Worm (Caenorhabditis elegans) whole organism, young adult: Measurements from ENCODE around the gene lim-6.

ENCODE experiments used
- C06A6.2 ChIP-seq: fragments of 200-800 bp; sonication (Bioruptor generic); conservative IDR thresholded peaks from 2 replicates; pipeline ENCODE4 v1.3.6; 2022; ENCODE audit warnings: missing genetic modification characterization, missing compliant biosample characterization
- hmg-20 ChIP-seq: fragments of 200-800 bp; sonication (Bioruptor generic); IDR thresholded peaks from 2 replicates; pipeline ENCODE4 v1.3.6; 2022; ENCODE audit warnings: missing genetic modification reagents, missing genetic modification characterization, missing compliant biosample characterization
- lin-35 ChIP-seq, 3 experiments: fragments of 150-350 bp in 2 of 3; sonication (generic microtip) in 1 of 3; optimal IDR thresholded peaks; 2 replicates each; lab custom pipeline; 2014 to 2018; ENCODE audit warnings: missing biosample characterization in 3 of 3, missing genetic modification characterization in 3 of 3, missing genetic modification reagents in 3 of 3
- mxl-1 ChIP-seq: sonication (generic microtip); optimal IDR thresholded peaks from 2 replicates; lab custom pipeline; 2016; ENCODE audit warnings: missing genetic modification characterization, missing compliant biosample characterization
- rec-8 ChIP-seq, 2 experiments: sonication (generic microtip); optimal IDR thresholded peaks; 2 replicates each; lab custom pipeline; 2016; ENCODE audit warnings: mild to moderate bottlenecking in 2 of 2, missing genetic modification characterization in 2 of 2, missing genetic modification reagents in 2 of 2, missing genotype in 2 of 2, missing biosample characterization in 1 of 2, missing compliant biosample characterization in 1 of 2, moderate library complexity in 1 of 2
- rpc-1 ChIP-seq, 2 experiments: fragments of 150-350 bp in 1 of 2; sonication (generic microtip) in 1 of 2; optimal IDR thresholded peaks; 2 replicates each; lab custom pipeline; 2014 to 2018; ENCODE audit warnings: missing biosample characterization in 1 of 2, missing genetic modification characterization in 1 of 2, missing genetic modification reagents in 1 of 2, missing genotype in 1 of 2
- sea-2 ChIP-seq: fragments of 200-800 bp; sonication (Bioruptor generic); IDR thresholded peaks from 2 replicates; pipeline ENCODE4 v1.3.6; 2022; ENCODE audit warnings: missing genetic modification characterization, missing compliant biosample characterization
- ztf-18 ChIP-seq: sonication (generic microtip); optimal IDR thresholded peaks from 2 replicates; lab custom pipeline; 2016; ENCODE audit warnings: missing genotype, mild to moderate bottlenecking, missing genetic modification characterization, missing compliant biosample characterization
- ztf-26 ChIP-seq: sonication (generic microtip); optimal IDR thresholded peaks from 2 replicates; lab custom pipeline; 2017; ENCODE audit warnings: missing genetic modification characterization, missing compliant biosample characterization

- TF ChIP-seq ztf-18 (tag; lab: Kevin White, UChicago), result no peak
- TF ChIP-seq hmg-20 (GFP tag; lab: Robert Waterston, UW), result no peak
- no peak for TF ChIP-seq C06A6.2
- no peak for TF ChIP-seq mxl-1 (tag; lab: Kevin White, UChicago)
- no peak for TF ChIP-seq ztf-26 (tag; lab: Kevin White, UChicago)
- no peak for TF ChIP-seq rpc-1 (optimal IDR thresholded peaks at IDR 0.05; lab: Kevin White, UChicago)
- no peak for TF ChIP-seq rpc-1 (tag; optimal IDR thresholded peaks at IDR 0.05; lab: Kevin White, UChicago)
- no peak for TF ChIP-seq sea-2
- no peak for TF ChIP-seq rec-8 (tag; optimal IDR thresholded peaks at IDR 0.05; lab: Kevin White, UChicago)
- no peak for TF ChIP-seq lin-35 (GFP tag; optimal IDR thresholded peaks at IDR 0.05; lab: Kevin White, UChicago)
These were observed 56.3 kb downstream of the lim-6 start, which contains the start of gene snx-1 for ce11 chrX:1128503-1129036.
